Fruit fly (Drosophila melanogaster) S2 (cell line): Measurements from ENCODE around the gene CG42542.

Experiments
- CG8478 ChIP-seq: fragments of >200 bp; optimal IDR thresholded peaks from 2 replicates; lab custom pipeline; 2018
- CTCF ChIP-seq, 2 experiments: fragments of >200 bp; optimal IDR thresholded peaks; 2 replicates each; lab custom pipeline; 2018

- no peak for TF ChIP-seq CG8478 (lab: Kevin White, UChicago)
- TF ChIP-seq CTCF (optimal IDR thresholded peaks at IDR 0.05; lab: Kevin White, UChicago) = no peak
These were observed 28.9 kb downstream of the CG42542 start, which contains the start of the genes CG31344 and Caf1-55 for dm6 chr3R:15225279-15225730.
